Worm (Caenorhabditis elegans): Measurements from ENCODE around the gene F58A6.9.

The F58A6.9 gene

ce11 chrII:5187469-5187868, 28.8 kb upstream of the F58A6.9 start, which contains the start of gene crh-2:
crh-2 (minus strand) TSS chrII:5187569.
- TF ChIP-seq ztf-4 (tag; optimal IDR thresholded peaks at IDR 0.05) (no peak), hpl-2 (GFP tag; optimal IDR thresholded peaks at IDR 0.05) (no peak), unc-86 (tag; optimal IDR thresholded peaks at IDR 0.05) (no peak), nhr-12 (tag; optimal IDR thresholded peaks at IDR 0.05) (no peak), unc-130 (tag; optimal IDR thresholded peaks at IDR 0.05) (no peak), ztf-11 (tag; optimal IDR thresholded peaks at IDR 0.05) (no peak), sup-37 (GFP tag; optimal IDR thresholded peaks at IDR 0.05) (no peak), hlh-4 (tag; optimal IDR thresholded peaks at IDR 0.05) (no peak), unc-98 (GFP tag; IDR thresholded peaks at IDR 0.05) (no peak), mab-9 (GFP tag; IDR thresholded peaks at IDR 0.05) (no peak), fkh-10 (GFP tag; optimal IDR thresholded peaks at IDR 0.05) (no peak), lin-14 (GFP tag; optimal IDR thresholded peaks at IDR 0.05) (no peak), jun-1 (tag; optimal IDR thresholded peaks at IDR 0.05) (no peak)

DNA sequence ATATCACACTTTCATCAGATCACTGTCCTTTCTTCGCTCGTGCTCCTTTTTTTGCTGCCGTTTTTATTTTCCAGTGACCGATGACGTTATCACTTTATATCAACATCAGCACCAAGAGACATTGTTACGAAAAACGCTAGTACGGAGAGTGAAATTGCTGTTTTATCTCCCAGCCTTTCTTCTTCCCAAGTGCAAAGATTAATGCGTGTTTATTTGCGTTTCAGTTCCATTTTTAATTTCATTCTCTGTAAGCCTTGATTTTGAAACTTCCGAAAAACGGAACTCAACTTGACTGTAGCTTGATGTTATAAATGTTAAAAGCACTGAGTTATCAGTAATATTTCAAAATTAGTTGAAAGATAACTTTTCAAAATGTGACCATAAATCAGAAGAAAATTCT, 28.2 kb upstream of the F58A6.9 start:
- TF ChIP-seq vab-15 (tag; optimal IDR thresholded peaks at IDR 0.05), result no peak
- TF ChIP-seq ceh-88 (GFP tag; IDR thresholded peaks at IDR 0.05), result no peak
- peak; percentile 88 for TF ChIP-seq elt-2 (tag; optimal IDR thresholded peaks at IDR 0.05)

DNA sequence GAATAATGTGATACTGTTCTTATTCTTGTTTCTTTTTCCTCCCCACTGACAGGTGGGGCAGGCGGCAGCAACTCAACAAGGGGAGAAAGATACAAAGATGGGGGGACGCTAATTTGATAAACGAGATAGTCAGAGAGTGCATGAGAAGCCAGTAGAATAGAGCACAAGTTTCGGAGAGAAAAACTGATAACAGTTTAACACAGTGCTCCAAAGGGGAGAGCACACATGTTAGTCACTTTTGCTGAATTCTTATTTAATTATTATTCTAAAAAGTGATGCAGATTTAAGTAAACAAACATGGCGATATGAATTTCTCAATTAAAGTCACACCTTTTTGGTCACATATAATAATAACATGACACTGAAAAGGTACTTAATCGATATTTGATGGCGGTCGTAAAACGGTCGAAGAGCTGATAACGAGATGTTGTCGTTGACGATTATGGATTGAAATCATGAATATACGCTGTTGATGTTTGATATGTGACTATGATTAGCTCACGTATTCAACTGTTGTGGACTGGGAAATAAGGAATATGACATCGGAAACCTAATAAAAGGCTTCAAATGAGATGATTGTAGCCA, 27.4 kb upstream of the F58A6.9 start:
- TF ChIP-seq dsc-1 (tag; optimal IDR thresholded peaks at IDR 0.05) (no peak), blmp-1 (tag; optimal IDR thresholded peaks at IDR 0.05) (no peak), tlp-1 (tag; optimal IDR thresholded peaks at IDR 0.05) (peak; percentile 44), zag-1 (tag; optimal IDR thresholded peaks at IDR 0.05) (no peak), nhr-19 (GFP tag; conservative IDR thresholded peaks at IDR 0.05) (no peak), elt-2 (tag; optimal IDR thresholded peaks at IDR 0.05) (peak; percentile 97), grh-1 (GFP tag; IDR thresholded peaks at IDR 0.05) (no peak), lin-14 (GFP tag; optimal IDR thresholded peaks at IDR 0.05) (peak; percentile 23), nhr-71 (tag; optimal IDR thresholded peaks at IDR 0.05) (peak; percentile 36), nhr-77 (tag; optimal IDR thresholded peaks at IDR 0.05) (no peak), Y116A8C.19 (tag; optimal IDR thresholded peaks at IDR 0.05; ENCODE audit: borderline replicate concordance) (no peak)

- TF ChIP-seq nhr-71 (tag; optimal IDR thresholded peaks at IDR 0.05) (peak; percentile 43), elt-2 (tag; optimal IDR thresholded peaks at IDR 0.05) (peak; percentile 98), egl-13 (tag; optimal IDR thresholded peaks at IDR 0.05) (no peak)
Observed at ce11 chrII:5184661-5185545, 26.2 kb upstream of the F58A6.9 start.

DNA sequence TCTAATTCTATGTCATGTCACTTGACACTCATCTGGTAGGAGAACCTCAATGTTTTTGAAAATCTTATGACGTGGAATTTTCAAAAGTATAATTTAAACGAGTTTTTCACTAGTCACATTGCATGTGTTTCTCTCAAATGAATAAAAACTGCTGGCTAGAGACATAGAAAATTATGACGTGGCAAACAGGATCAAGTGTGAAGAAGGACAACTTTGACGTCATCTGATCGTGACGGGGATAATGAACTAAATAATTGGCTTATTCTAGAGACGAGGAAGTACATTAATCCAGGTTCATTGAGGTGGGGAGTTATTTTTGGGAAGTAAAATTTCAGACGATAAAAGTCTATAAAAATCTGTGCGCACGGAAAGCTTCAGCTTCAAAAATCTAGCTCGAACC, 24.5 kb upstream of the F58A6.9 start:
- TF ChIP-seq pqm-1 (tag; optimal IDR thresholded peaks at IDR 0.05), result no peak
- TF ChIP-seq irx-1 (tag; optimal IDR thresholded peaks at IDR 0.05), result no peak
- peak; percentile 63 for TF ChIP-seq dsc-1 (tag; optimal IDR thresholded peaks at IDR 0.05)
- peak; percentile 18 for TF ChIP-seq lin-14 (GFP tag; optimal IDR thresholded peaks at IDR 0.05)
- TF ChIP-seq unc-98 (GFP tag; IDR thresholded peaks at IDR 0.05), result no peak
- no peak for TF ChIP-seq ceh-88 (GFP tag; IDR thresholded peaks at IDR 0.05)
- peak; percentile 44 for TF ChIP-seq nhr-71 (tag; optimal IDR thresholded peaks at IDR 0.05)
- TF ChIP-seq ces-1 (GFP tag; optimal IDR thresholded peaks at IDR 0.05), result no peak
- TF ChIP-seq Y116A8C.19 (tag; optimal IDR thresholded peaks at IDR 0.05; ENCODE audit: borderline replicate concordance), result no peak
- no peak for TF ChIP-seq ets-5 (GFP tag; IDR thresholded peaks at IDR 0.05)
- TF ChIP-seq efl-3 (GFP tag; optimal IDR thresholded peaks at IDR 0.05), result no peak
- no peak for TF ChIP-seq hlh-17 (GFP tag; optimal IDR thresholded peaks at IDR 0.05; ENCODE audit: borderline replicate concordance)
- no peak for TF ChIP-seq ztf-11 (tag; optimal IDR thresholded peaks at IDR 0.05)
- no peak for TF ChIP-seq nhr-84 (tag; optimal IDR thresholded peaks at IDR 0.05)
- TF ChIP-seq pag-3 (tag; optimal IDR thresholded peaks at IDR 0.05; ENCODE audit: borderline replicate concordance, insufficient read depth), result no peak
- TF ChIP-seq swsn-7 (tag; optimal IDR thresholded peaks at IDR 0.05), result peak; percentile 3
- TF ChIP-seq nhr-85 (tag), result peak; percentile 52
- no peak for TF ChIP-seq dpl-1 (GFP tag; optimal IDR thresholded peaks at IDR 0.05)
- TF ChIP-seq jun-1 (tag; optimal IDR thresholded peaks at IDR 0.05), result no peak
- no peak for TF ChIP-seq xbp-1 (tag; optimal IDR thresholded peaks at IDR 0.05)
- TF ChIP-seq blmp-1 (tag; optimal IDR thresholded peaks at IDR 0.05), result peak; percentile 19
- TF ChIP-seq lin-13 (GFP tag; optimal IDR thresholded peaks at IDR 0.05), result no peak
- peak; percentile 9 for TF ChIP-seq nhr-20 (tag; optimal IDR thresholded peaks at IDR 0.05)
- no peak for TF ChIP-seq nhr-237 (tag; optimal IDR thresholded peaks at IDR 0.05)
- no peak for TF ChIP-seq sox-4 (tag; optimal IDR thresholded peaks at IDR 0.05)

Measured in whole organism, L1 larva.